Worm (Caenorhabditis elegans) whole organism, L4/young adult: ENCODE results near the gene C33G8.2.

ENCODE experiments used
- W03F9.2 ChIP-seq: fragments of 150-350 bp; optimal IDR thresholded peaks from 2 replicates; lab custom pipeline; 2014; ENCODE audit warnings: missing biosample characterization, missing genetic modification characterization
- him-1 ChIP-seq: sonication (generic microtip); optimal IDR thresholded peaks from 2 replicates; lab custom pipeline; 2016; ENCODE audit warnings: missing genotype, missing genetic modification reagents, missing genetic modification characterization, missing compliant biosample characterization

DNA sequence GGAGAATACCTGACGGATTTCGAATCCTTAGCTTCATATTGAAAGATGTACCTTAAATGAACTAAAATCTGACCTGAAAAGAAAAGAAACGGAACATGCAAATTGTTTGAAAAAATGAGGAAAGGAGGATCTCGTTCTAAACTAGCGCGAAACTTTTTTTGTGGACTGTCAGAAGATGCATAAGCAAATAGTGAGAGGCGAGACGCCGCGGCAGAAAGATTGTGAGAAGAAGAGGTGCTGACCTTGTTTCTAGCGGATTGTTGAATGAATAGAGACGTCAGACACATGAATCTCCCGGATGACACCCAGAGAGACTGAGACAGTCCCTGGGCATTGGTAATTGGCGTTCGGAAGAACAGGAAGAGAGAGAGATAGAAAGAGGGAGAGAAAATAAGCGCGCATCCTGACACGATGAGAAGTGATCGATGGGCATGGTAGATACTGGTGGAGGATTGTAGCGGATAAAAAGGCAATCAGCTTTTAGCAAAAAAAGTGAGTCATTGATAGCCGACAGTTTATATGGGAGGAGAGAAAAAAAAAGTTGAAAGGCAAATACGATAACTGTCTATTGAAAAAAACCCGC lies 39.5 kb upstream of the C33G8.2 start, which contains the start of gene ptr-15:
- no peak for TF ChIP-seq W03F9.2 (tag; lab: Kevin White, UChicago)
- no peak for TF ChIP-seq him-1 (tag; lab: Kevin White, UChicago)
